Fruit fly (Drosophila melanogaster) whole organism, prepupa: ENCODE data around the gene piwi.

Source experiments
- CG10669 ChIP-seq: fragments of 200-800 bp; sonication (Bioruptor generic); optimal IDR thresholded peaks from 3 replicates; lab custom pipeline; 2018; ENCODE audit warnings: missing biosample characterization, mild to moderate bottlenecking, missing genetic modification characterization, moderate library complexity
- CG11902 ChIP-seq: fragments of 200-800 bp; sonication (Bioruptor generic); optimal IDR thresholded peaks from 3 replicates; lab custom pipeline; 2016; ENCODE audit warnings: missing biosample characterization, missing genetic modification characterization
- CG6276 ChIP-seq: fragments of 200-800 bp; sonication (Bioruptor generic); optimal IDR thresholded peaks from 2 replicates; lab custom pipeline; 2017; ENCODE audit warnings: missing biosample characterization, mild to moderate bottlenecking, missing genetic modification characterization
- CG8119 ChIP-seq: fragments of 200-800 bp; sonication (Bioruptor generic); IDR thresholded peaks from 3 replicates; pipeline ENCODE4 v1.3.6; 2022; ENCODE audit warnings: missing biosample characterization, missing genetic modification characterization
- CG8632 ChIP-seq: fragments of 200-800 bp; sonication (Bioruptor generic); optimal IDR thresholded peaks from 3 replicates; lab custom pipeline; 2016; ENCODE audit warnings: missing biosample characterization, missing genetic modification characterization
- Hr38 ChIP-seq: sonication (Bioruptor generic); optimal IDR thresholded peaks from 2 replicates; lab custom pipeline; 2016; ENCODE audit warnings: missing biosample characterization, missing genetic modification characterization
- Hr4 ChIP-seq: fragments of 200-800 bp; sonication (Bioruptor generic); optimal IDR thresholded peaks from 3 replicates; lab custom pipeline; 2016; ENCODE audit warnings: missing biosample characterization, missing genetic modification characterization
- Smox ChIP-seq: fragments of 200-800 bp; sonication (Bioruptor generic); optimal IDR thresholded peaks from 3 replicates; lab custom pipeline; 2016; ENCODE audit warnings: missing biosample characterization, missing genetic modification characterization
- esn ChIP-seq: fragments of 200-800 bp; sonication (Bioruptor generic); optimal IDR thresholded peaks from 2 replicates; lab custom pipeline; 2016; ENCODE audit warnings: missing biosample characterization, mild to moderate bottlenecking, missing genetic modification characterization, moderate library complexity

DNA sequence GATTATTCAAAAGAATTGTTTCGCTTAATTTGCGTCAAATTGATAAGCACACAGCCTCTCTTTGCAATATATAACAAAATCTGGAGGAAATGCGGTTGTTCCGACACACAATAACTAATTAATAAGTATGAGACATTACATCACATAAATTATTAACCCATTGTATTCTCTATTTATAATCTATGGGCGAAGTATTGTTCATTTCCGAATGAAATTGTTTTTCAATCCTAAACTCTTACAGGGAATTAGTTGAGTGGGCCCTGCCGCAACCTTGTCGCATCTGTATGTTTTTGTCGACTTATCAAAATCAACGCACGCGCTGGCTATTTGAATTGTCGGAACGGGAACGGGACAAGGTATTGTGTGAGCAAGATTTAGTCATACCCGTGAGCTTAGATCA lies 15.0 kb downstream of the piwi start, which contains the start of gene CG16743:
- TF ChIP-seq CG6276 (GFP tag; lab: Kevin White, UChicago) (no peak), Hr38 (GFP tag; lab: Kevin White, UChicago) (no peak), CG8119 (GFP tag; lab: Robert Waterston, UW) (no peak), Smox (no peak), Hr4 (GFP tag; lab: Kevin White, UChicago) (no peak), CG11902 (no peak), CG10669 (no peak), CG8632 (no peak), esn (peak; percentile 35)
